Worm (Caenorhabditis elegans) whole organism, L4/young adult: Measurements from ENCODE around the gene myrf-1.

ENCODE experiments used
- W03F9.2 ChIP-seq: fragments of 150-350 bp; optimal IDR thresholded peaks from 2 replicates; lab custom pipeline; 2014; ENCODE audit warnings: missing biosample characterization, missing genetic modification characterization
- him-1 ChIP-seq: sonication (generic microtip); optimal IDR thresholded peaks from 2 replicates; lab custom pipeline; 2016; ENCODE audit warnings: missing genotype, missing genetic modification reagents, missing genetic modification characterization, missing compliant biosample characterization

DNA sequence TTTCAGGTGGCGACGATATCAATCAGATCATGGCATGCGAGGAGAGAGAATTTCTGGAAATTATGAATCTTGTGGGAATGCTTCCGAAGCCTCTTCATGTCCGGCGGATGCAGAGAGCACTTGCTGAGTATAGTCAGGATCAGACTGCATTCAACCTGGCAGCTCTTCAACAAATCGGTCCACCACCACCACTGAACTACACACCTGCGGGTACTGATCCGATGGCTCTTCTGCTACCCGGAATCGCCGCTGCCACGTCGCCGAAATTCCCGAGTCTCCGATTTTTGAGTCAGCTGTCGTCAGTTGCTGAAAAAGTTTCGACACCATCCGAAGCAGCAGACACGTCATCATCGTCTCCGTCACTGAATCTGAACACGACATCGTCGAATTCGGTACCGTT, 28.6 kb upstream of the myrf-1 start:
- no peak for TF ChIP-seq W03F9.2 (tag; lab: Kevin White, UChicago)
- TF ChIP-seq him-1 (tag; lab: Kevin White, UChicago) = no peak
